Fruit fly (Drosophila melanogaster): Measurements from ENCODE around the gene rush.

DNA sequence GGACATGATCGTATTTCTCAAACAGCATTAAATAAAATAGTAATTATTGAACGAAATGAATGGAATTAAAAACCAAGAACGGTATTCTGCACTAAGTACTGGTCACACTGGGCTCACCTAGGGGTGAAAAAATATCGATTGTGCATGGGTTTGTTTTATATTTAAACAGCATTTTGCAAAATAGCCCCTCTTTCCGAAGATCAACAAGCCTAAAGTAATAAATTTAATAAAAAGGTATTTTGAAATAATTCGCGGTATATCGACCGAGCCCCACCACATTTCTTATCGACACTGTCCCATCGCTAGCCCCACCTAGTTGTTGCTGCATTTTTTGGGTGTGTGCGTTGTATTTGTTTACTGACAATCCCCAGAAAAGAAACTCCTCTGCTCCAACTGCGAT lies 7.8 kb upstream of the rush start, which contains the start of gene pck:
- no peak for TF ChIP-seq insv (optimal IDR thresholded peaks at IDR 0.05)
- TF ChIP-seq psq (optimal IDR thresholded peaks at IDR 0.05): no peak
- TF ChIP-seq ttk (optimal IDR thresholded peaks at IDR 0.05): no peak
- TF ChIP-seq Myc (optimal IDR thresholded peaks at IDR 0.05): no peak
